Fruit fly (Drosophila melanogaster) whole organism, adult: ENCODE results near the gene Cpr62Bb.

Experiments
- CG11617 ChIP-seq: fragments of 200-800 bp; sonication (Bioruptor generic); optimal IDR thresholded peaks from 2 replicates; lab custom pipeline; 2017; ENCODE audit warnings: mild to moderate bottlenecking, missing biosample characterization, missing genetic modification reagents, missing genetic modification characterization
- CG12768 ChIP-seq: fragments of 200-800 bp; sonication (Bioruptor generic); optimal IDR thresholded peaks from 2 replicates; lab custom pipeline; 2017; ENCODE audit warnings: missing biosample characterization, missing genetic modification characterization, mild to moderate bottlenecking, moderate library complexity, missing genetic modification reagents
- CG14711 ChIP-seq: fragments of 200-800 bp; sonication (Bioruptor generic); optimal IDR thresholded peaks from 2 replicates; lab custom pipeline; 2018; ENCODE audit warnings: missing biosample characterization, mild to moderate bottlenecking, missing genetic modification characterization, moderate library complexity
- CG1620 ChIP-seq: fragments of 200-800 bp; sonication (Bioruptor generic); optimal IDR thresholded peaks from 2 replicates; lab custom pipeline; 2016; ENCODE audit warnings: missing biosample characterization, missing genetic modification characterization
- CG33017 ChIP-seq: fragments of 200-800 bp; sonication (Bioruptor generic); optimal IDR thresholded peaks from 2 replicates; lab custom pipeline; 2018; ENCODE audit warnings: missing biosample characterization, mild to moderate bottlenecking, missing genetic modification characterization, moderate library complexity
- CG5204 ChIP-seq: fragments of 200-800 bp; sonication (Bioruptor generic); optimal IDR thresholded peaks from 2 replicates; lab custom pipeline; 2016; ENCODE audit warnings: missing biosample characterization, missing genetic modification characterization
- CG7045 ChIP-seq: fragments of 200-800 bp; sonication (Bioruptor generic); optimal IDR thresholded peaks from 2 replicates; lab custom pipeline; 2017; ENCODE audit warnings: missing biosample characterization, mild to moderate bottlenecking, missing genetic modification characterization
- CG7101 ChIP-seq: fragments of 200-800 bp; sonication (Bioruptor generic); optimal IDR thresholded peaks from 2 replicates; lab custom pipeline; 2018; ENCODE audit warnings: missing biosample characterization, mild to moderate bottlenecking, missing genetic modification characterization, moderate library complexity
- Clk ChIP-seq: fragments of 200-800 bp; sonication (Bioruptor generic); optimal IDR thresholded peaks from 2 replicates; lab custom pipeline; 2017; ENCODE audit warnings: missing biosample characterization, missing genetic modification characterization
- Crg-1 ChIP-seq: fragments of 200-800 bp; sonication (Bioruptor generic); optimal IDR thresholded peaks from 2 replicates; lab custom pipeline; 2016; ENCODE audit warnings: missing biosample characterization, missing genetic modification characterization
- Hr96 ChIP-seq: fragments of 200-800 bp; sonication (Bioruptor generic); optimal IDR thresholded peaks from 2 replicates; lab custom pipeline; 2016; ENCODE audit warnings: missing biosample characterization, missing genetic modification characterization
- Mnt ChIP-seq: fragments of 200-800 bp; sonication (Bioruptor generic); optimal IDR thresholded peaks from 2 replicates; lab custom pipeline; 2016; ENCODE audit warnings: missing biosample characterization, mild to moderate bottlenecking, missing genetic modification characterization
- bab1 ChIP-seq: fragments of 200-800 bp; sonication (Bioruptor generic); optimal IDR thresholded peaks from 3 replicates; lab custom pipeline; 2019; ENCODE audit warnings: missing biosample characterization, mild to moderate bottlenecking, missing genetic modification characterization, moderate library complexity
- cic ChIP-seq: fragments of 200-800 bp; sonication (Bioruptor generic); optimal IDR thresholded peaks from 2 replicates; lab custom pipeline; 2017; ENCODE audit warnings: missing biosample characterization, mild to moderate bottlenecking, missing genetic modification characterization, moderate library complexity
- cnc ChIP-seq, 2 experiments: fragments of >200 bp; optimal IDR thresholded peaks; 2 replicates each; lab custom pipeline; 2017
- kay ChIP-seq: fragments of 200-800 bp; sonication (Bioruptor generic); peaks from one replicate; lab custom pipeline; 2016; ENCODE audit warnings: missing biosample characterization, missing genetic modification characterization, borderline replicate concordance
- ovo ChIP-seq: fragments of 200-800 bp; sonication (Bioruptor generic); optimal IDR thresholded peaks from 2 replicates; lab custom pipeline; 2016; ENCODE audit warnings: missing biosample characterization, missing genetic modification characterization
- pad ChIP-seq: fragments of 200-800 bp; sonication (Bioruptor generic); optimal IDR thresholded peaks from 3 replicates; lab custom pipeline; 2017; ENCODE audit warnings: missing biosample characterization, missing genetic modification characterization, mild to moderate bottlenecking, moderate library complexity, missing genetic modification reagents
- tj ChIP-seq: fragments of 200-800 bp; sonication (Bioruptor generic); optimal IDR thresholded peaks from 3 replicates; lab custom pipeline; 2017; ENCODE audit warnings: missing biosample characterization, mild to moderate bottlenecking, missing genetic modification characterization, moderate library complexity
- toe ChIP-seq: fragments of 200-800 bp; sonication (Bioruptor generic); optimal IDR thresholded peaks from 2 replicates; lab custom pipeline; 2016; ENCODE audit warnings: missing biosample characterization, missing genetic modification characterization

Gene Cpr62Bb

dm6 chr3L:1835064-1835463 is at the start of gene Cpr62Bb:
Cpr62Bb (minus strand) TSS chr3L:1835164.
- no peak for TF ChIP-seq CG5204 (GFP tag; lab: Kevin White, UChicago)
- no peak for TF ChIP-seq Clk (GFP tag; lab: Kevin White, UChicago)
- no peak for TF ChIP-seq CG12768 (GFP tag; lab: Kevin White, UChicago)
- TF ChIP-seq toe (GFP tag; lab: Kevin White, UChicago), result no peak
- no peak for TF ChIP-seq kay
- TF ChIP-seq cnc (optimal IDR thresholded peaks at IDR 0.05; lab: Kevin White, UChicago), result no peak
- no peak for TF ChIP-seq Crg-1 (GFP tag; lab: Kevin White, UChicago)
- no peak for TF ChIP-seq CG33017
- TF ChIP-seq CG7101 (tag; lab: Kevin White, UChicago), result no peak
- no peak for TF ChIP-seq CG11617
- TF ChIP-seq CG1620, result no peak
- no peak for TF ChIP-seq cic (GFP tag; lab: Kevin White, UChicago)
- TF ChIP-seq pad (GFP tag; lab: Kevin White, UChicago), result no peak
- no peak for TF ChIP-seq bab1 (GFP tag; lab: Kevin White, UChicago)

dm6 chr3L:1884652-1885051 is 49.7 kb upstream of the Cpr62Bb start, which contains the start of gene Aprt:
Aprt (minus strand) TSS chr3L:1885019.
- TF ChIP-seq pad (GFP tag; lab: Kevin White, UChicago) (no peak), tj (GFP tag; lab: Kevin White, UChicago) (peak; percentile 7), bab1 (GFP tag; lab: Kevin White, UChicago) (peak; percentile 87), ovo (GFP tag; lab: Kevin White, UChicago) (no peak), Mnt (peak; percentile 7), CG7101 (tag; lab: Kevin White, UChicago) (no peak), kay (peak; percentile 27), CG12768 (GFP tag; lab: Kevin White, UChicago) (no peak), toe (GFP tag; lab: Kevin White, UChicago) (no peak)

- TF ChIP-seq Mnt, result peak; percentile 12
- TF ChIP-seq CG7101 (tag; lab: Kevin White, UChicago), result no peak
Measured at dm6 chr3L:1882868-1883554, 48.0 kb upstream of the Cpr62Bb start, which contains the start of gene CG13937. CG13937 (minus strand) TSS chr3L:1883041.

dm6 chr3L:1881919-1882318 is 47.0 kb upstream of the Cpr62Bb start:
- TF ChIP-seq CG33017 (no peak), tj (GFP tag; lab: Kevin White, UChicago) (no peak), Hr96 (GFP tag; lab: Kevin White, UChicago) (no peak), CG7045 (GFP tag; lab: Kevin White, UChicago) (no peak), cnc (optimal IDR thresholded peaks at IDR 0.05; lab: Kevin White, UChicago) (no peak), pad (GFP tag; lab: Kevin White, UChicago) (no peak), CG5204 (GFP tag; lab: Kevin White, UChicago) (no peak), Mnt (no peak), kay (no peak), Clk (GFP tag; lab: Kevin White, UChicago) (no peak), ovo (GFP tag; lab: Kevin White, UChicago) (no peak), CG7101 (tag; lab: Kevin White, UChicago) (no peak), toe (GFP tag; lab: Kevin White, UChicago) (no peak), bab1 (GFP tag; lab: Kevin White, UChicago) (no peak), CG11617 (no peak), cic (GFP tag; lab: Kevin White, UChicago) (no peak), CG14711 (tag; lab: Kevin White, UChicago) (no peak), CG1620 (no peak), CG12768 (GFP tag; lab: Kevin White, UChicago) (no peak), Crg-1 (GFP tag; lab: Kevin White, UChicago) (no peak)

- peak; percentile 38 for TF ChIP-seq CG7045 (GFP tag; lab: Kevin White, UChicago)
- peak; percentile 21 for TF ChIP-seq Clk (GFP tag; lab: Kevin White, UChicago)
- TF ChIP-seq Crg-1 (GFP tag; lab: Kevin White, UChicago), result no peak
- no peak for TF ChIP-seq CG7101 (tag; lab: Kevin White, UChicago)
- no peak for TF ChIP-seq Mnt
- TF ChIP-seq CG12768 (GFP tag; lab: Kevin White, UChicago), result peak; percentile 36
- TF ChIP-seq kay, result no peak
Measured at dm6 chr3L:1880692-1881091, 45.7 kb upstream of the Cpr62Bb start.

dm6 chr3L:1876215-1876625 is 41.3 kb upstream of the Cpr62Bb start, which contains the start of gene dre4:
dre4 (minus strand) TSS chr3L:1876312.
- no peak for TF ChIP-seq cnc (optimal IDR thresholded peaks at IDR 0.05; lab: Kevin White, UChicago)
- TF ChIP-seq CG14711 (tag; lab: Kevin White, UChicago), result peak; percentile 44
- peak; percentile 60 for TF ChIP-seq Mnt
- TF ChIP-seq kay, result no peak
- TF ChIP-seq CG7045 (GFP tag; lab: Kevin White, UChicago), result peak; percentile 56
- peak; percentile 50 for TF ChIP-seq CG11617
- peak; percentile 31 for TF ChIP-seq Crg-1 (GFP tag; lab: Kevin White, UChicago)
- no peak for TF ChIP-seq ovo (GFP tag; lab: Kevin White, UChicago)
- peak; percentile 63 for TF ChIP-seq bab1 (GFP tag; lab: Kevin White, UChicago)
- TF ChIP-seq CG12768 (GFP tag; lab: Kevin White, UChicago), result no peak
